Worm (Caenorhabditis elegans): ENCODE results near the gene orc-5.

ce11 chrIV:10773811-10774210 is 39.4 kb upstream of the orc-5 start, which contains the start of gene inpp-1:
- TF ChIP-seq zag-1 (tag; optimal IDR thresholded peaks at IDR 0.05), result no peak
- TF ChIP-seq lin-39 (tag; optimal IDR thresholded peaks at IDR 0.05), result no peak
- TF ChIP-seq elt-3 (tag; optimal IDR thresholded peaks at IDR 0.05), result no peak
- TF ChIP-seq ztf-4 (tag; optimal IDR thresholded peaks at IDR 0.05), result no peak
